Fruit fly (Drosophila melanogaster): ENCODE results near the gene CG3597.

Gene CG3597

dm6 chr2L:2380805-2381204, 9.5 kb upstream of the CG3597 start, which contains the start of gene Eogt (continued):
- TF ChIP-seq fu2 (GFP tag; optimal IDR thresholded peaks at IDR 0.05) (peak; percentile 63), odd (GFP tag; optimal IDR thresholded peaks at IDR 0.05) (peak; percentile 72), CG32532 (GFP tag; IDR thresholded peaks at IDR 0.05) (peak; percentile 97), Dip2 (GFP tag; IDR thresholded peaks at IDR 0.05) (peak; percentile 46; the same call in 1 of the 2 replicates), CG7928 (GFP tag; optimal IDR thresholded peaks at IDR 0.05) (peak; percentile 59), esg (GFP tag; conservative IDR thresholded peaks at IDR 0.05) (peak; percentile 96), HmgD (GFP tag; optimal IDR thresholded peaks at IDR 0.05) (peak; percentile 21), CG14441 (GFP tag; IDR thresholded peaks at IDR 0.05) (peak; percentile 96), CG31224 (GFP tag; IDR thresholded peaks at IDR 0.05) (peak; percentile 90), CG31441 (GFP tag; IDR thresholded peaks at IDR 0.05) (peak; percentile 86), CG17612 (GFP tag; IDR thresholded peaks at IDR 0.05) (peak; percentile 91), CG4854 (GFP tag; optimal IDR thresholded peaks at IDR 0.05) (peak; percentile 71), BEAF-32 (GFP tag; optimal IDR thresholded peaks at IDR 0.05) (peak; percentile 44), sc (optimal IDR thresholded peaks at IDR 0.05) (no peak), sc (GFP tag; optimal IDR thresholded peaks at IDR 0.05) (peak; percentile 85), amos (GFP tag; IDR thresholded peaks at IDR 0.05; ENCODE audit: partially characterized antibody) (no peak), Antp (GFP tag; optimal IDR thresholded peaks at IDR 0.05) (peak; percentile 45), Jarid2 (GFP tag; optimal IDR thresholded peaks at IDR 0.05) (peak; percentile 47), bsh (GFP tag; optimal IDR thresholded peaks at IDR 0.05) (peak in 1 of 2 experiments; percentile 96), CG34224 (GFP tag; IDR thresholded peaks at IDR 0.05; ENCODE audit: partially characterized antibody) (no peak), Mad (GFP tag; optimal IDR thresholded peaks at IDR 0.05) (peak; percentile 71), CG3163 (GFP tag; optimal IDR thresholded peaks at IDR 0.05) (peak; percentile 32), schlank (tag; optimal IDR thresholded peaks at IDR 0.05) (peak; percentile 78), CG9876 (GFP tag; optimal IDR thresholded peaks at IDR 0.05) (no peak), CG10462 (GFP tag; optimal IDR thresholded peaks at IDR 0.05) (peak; percentile 90), Dfd (GFP tag; optimal IDR thresholded peaks at IDR 0.05) (peak in 1 of 2 experiments; percentile 63), da (GFP tag; optimal IDR thresholded peaks at IDR 0.05) (no peak), CG6254 (GFP tag; optimal IDR thresholded peaks at IDR 0.05) (peak; percentile 78), CG7987 (GFP tag; optimal IDR thresholded peaks at IDR 0.05) (peak; percentile 50), grn (GFP tag; optimal IDR thresholded peaks at IDR 0.05) (no peak), pho (GFP tag; optimal IDR thresholded peaks at IDR 0.05) (peak; percentile 76), salm (tag; optimal IDR thresholded peaks at IDR 0.05) (peak; percentile 90), Six4 (GFP tag; optimal IDR thresholded peaks at IDR 0.05) (peak; percentile 79), hbn (GFP tag; IDR thresholded peaks at IDR 0.05; ENCODE audit: partially characterized antibody) (no peak), CG34376 (GFP tag; optimal IDR thresholded peaks at IDR 0.05) (peak; percentile 56), MTF-1 (GFP tag; optimal IDR thresholded peaks at IDR 0.05; ENCODE audit: borderline replicate concordance) (peak; percentile 73), CG2712 (tag; optimal IDR thresholded peaks at IDR 0.05) (peak; percentile 95), Gug (GFP tag; IDR thresholded peaks at IDR 0.05) (peak; percentile 93), CG8290 (GFP tag; optimal IDR thresholded peaks at IDR 0.05) (peak; percentile 84), CG8290 (tag; optimal IDR thresholded peaks at IDR 0.05) (peak; percentile 58 to 98), CG15479 (GFP tag; optimal IDR thresholded peaks at IDR 0.05) (peak; percentile 27), jing (GFP tag; optimal IDR thresholded peaks at IDR 0.05) (peak; percentile 86), run (tag; optimal IDR thresholded peaks at IDR 0.05) (peak; percentile 74), CG17186 (GFP tag; optimal IDR thresholded peaks at IDR 0.05) (peak; percentile 64), Tbp (GFP tag; optimal IDR thresholded peaks at IDR 0.05) (no peak), Ptx1 (GFP tag; IDR thresholded peaks at IDR 0.05) (peak; percentile 98), Meics (GFP tag; optimal IDR thresholded peaks at IDR 0.05) (peak; percentile 87), vfl (GFP tag; optimal IDR thresholded peaks at IDR 0.05) (peak; percentile 73), Dbx (GFP tag; IDR thresholded peaks at IDR 0.05) (peak; percentile 95), z (GFP tag; IDR thresholded peaks at IDR 0.05) (peak; percentile 74; the same call in 2 of the 3 replicates), peb (GFP tag; IDR thresholded peaks at IDR 0.05) (peak; percentile 94), CG12071 (GFP tag; optimal IDR thresholded peaks at IDR 0.05) (peak; percentile 56)
